Fruit fly (Drosophila melanogaster): ENCODE results near the gene Larp4B.

Gene Larp4B

dm6 chr3L:3192912-3193311, 31.7 kb upstream of the Larp4B start, which contains the start of gene Hsp83 (continued):
- TF ChIP-seq ewg (GFP tag; optimal IDR thresholded peaks at IDR 0.05) (peak; percentile 88), CG12769 (tag; optimal IDR thresholded peaks at IDR 0.05) (peak; percentile 94), Antp (GFP tag; optimal IDR thresholded peaks at IDR 0.05) (peak; percentile 90), CG12219 (GFP tag; optimal IDR thresholded peaks at IDR 0.05) (peak; percentile 97), CG32772 (GFP tag; IDR thresholded peaks at IDR 0.05) (peak; percentile 84), kay (GFP tag; optimal IDR thresholded peaks at IDR 0.05) (peak; percentile 63), CG8924 (tag; optimal IDR thresholded peaks at IDR 0.05) (peak; percentile 81), sens-2 (GFP tag; IDR thresholded peaks at IDR 0.05) (peak; percentile 97), CG8290 (GFP tag; optimal IDR thresholded peaks at IDR 0.05) (peak; percentile 91), CG8290 (tag; optimal IDR thresholded peaks at IDR 0.05) (peak; percentile 97), Gsc (GFP tag; IDR thresholded peaks at IDR 0.05) (no peak), D19B (GFP tag; optimal IDR thresholded peaks at IDR 0.05) (peak; percentile 87), insv (GFP tag; optimal IDR thresholded peaks at IDR 0.05) (peak in 1 of 2 experiments; percentile 89), pho (GFP tag; optimal IDR thresholded peaks at IDR 0.05) (peak; percentile 93), kni (GFP tag; optimal IDR thresholded peaks at IDR 0.05) (peak; percentile 99), sob (GFP tag; IDR thresholded peaks at IDR 0.05) (peak; percentile 97), hkb (optimal IDR thresholded peaks at IDR 0.05) (no peak), hkb (GFP tag; IDR thresholded peaks at IDR 0.05) (peak; percentile 96), dan (GFP tag; IDR thresholded peaks at IDR 0.05) (no peak), CG17568 (GFP tag; optimal IDR thresholded peaks at IDR 0.05) (peak; percentile 99), gcm2 (GFP tag; optimal IDR thresholded peaks at IDR 0.05) (peak; percentile 92), br (optimal IDR thresholded peaks at IDR 0.05) (no peak), CG14667 (GFP tag; IDR thresholded peaks at IDR 0.05) (peak; percentile 31; the same call in 1 of the 2 replicates), CrebB (tag; optimal IDR thresholded peaks at IDR 0.05) (peak; percentile 99), CG43689 (GFP tag; IDR thresholded peaks at IDR 0.05) (peak; percentile 80), CG13424 (tag; optimal IDR thresholded peaks at IDR 0.05) (peak; percentile 72), C15 (GFP tag; IDR thresholded peaks at IDR 0.05) (peak; percentile 80; the same call in 2 of the 3 replicates), Hsf (GFP tag; optimal IDR thresholded peaks at IDR 0.05) (peak; percentile 99), CG17359 (tag; optimal IDR thresholded peaks at IDR 0.05) (peak; percentile 95), so (GFP tag; IDR thresholded peaks at IDR 0.05) (peak; percentile 95), bowl (GFP tag; IDR thresholded peaks at IDR 0.05) (peak; percentile 81; the same call in 1 of the 2 replicates), CG4820 (GFP tag; optimal IDR thresholded peaks at IDR 0.05) (peak; percentile 76), Camta (GFP tag; optimal IDR thresholded peaks at IDR 0.05) (peak; percentile 92), CG1602 (GFP tag; optimal IDR thresholded peaks at IDR 0.05) (peak; percentile 52), CG14050 (GFP tag; IDR thresholded peaks at IDR 0.05) (peak; percentile 92), CG13894 (tag; optimal IDR thresholded peaks at IDR 0.05) (peak; percentile 97), CG2116 (GFP tag; optimal IDR thresholded peaks at IDR 0.05) (peak; percentile 89), Nf-YC (tag; optimal IDR thresholded peaks at IDR 0.05) (peak; percentile 86), Nf-YB (GFP tag; optimal IDR thresholded peaks at IDR 0.05) (peak; percentile 81), CG10147 (GFP tag; optimal IDR thresholded peaks at IDR 0.05) (peak; percentile 88), CG15011 (GFP tag; optimal IDR thresholded peaks at IDR 0.05) (peak; percentile 95), CG8765 (GFP tag; IDR thresholded peaks at IDR 0.05) (no peak), BEAF-32 (GFP tag; optimal IDR thresholded peaks at IDR 0.05) (no peak), ssp (GFP tag; IDR thresholded peaks at IDR 0.05) (peak; percentile 65), dmrt11E (tag; optimal IDR thresholded peaks at IDR 0.05) (peak; percentile 81), Optix (GFP tag; IDR thresholded peaks at IDR 0.05) (peak; percentile 91), Scr (GFP tag; IDR thresholded peaks at IDR 0.05; ENCODE audit: partially characterized antibody) (no peak), yki (optimal IDR thresholded peaks at IDR 0.05) (no peak), Gug (GFP tag; IDR thresholded peaks at IDR 0.05) (peak; percentile 55; the same call in 2 of the 4 replicates), Doc2 (GFP tag; IDR thresholded peaks at IDR 0.05) (0 out of 2 replicates have a peak, but pooled peaks have one; percentile 33), Lhr (GFP tag; optimal IDR thresholded peaks at IDR 0.05) (peak; percentile 91), sim (GFP tag; IDR thresholded peaks at IDR 0.05) (peak; percentile 92), CG8478 (optimal IDR thresholded peaks at IDR 0.05) (no peak)

Measured in whole organism, embryonic.